Fruit fly (Drosophila melanogaster) whole organism, pupa: ENCODE results near the gene sob.

Experiments
- CG10348 ChIP-seq: fragments of 200-800 bp; sonication (Bioruptor generic); IDR thresholded peaks from 2 replicates; pipeline ENCODE4 v1.3.6; 2022; ENCODE audit warnings: missing biosample characterization, missing genetic modification characterization
- CG12605 ChIP-seq: fragments of 200-800 bp; sonication (Bioruptor generic); IDR thresholded peaks from 2 replicates; pipeline ENCODE4 v1.3.6; 2022; ENCODE audit warnings: missing biosample characterization, missing genetic modification characterization
- CG13204 ChIP-seq: fragments of 200-800 bp; sonication (Bioruptor generic); optimal IDR thresholded peaks from 2 replicates; lab custom pipeline; 2018; ENCODE audit warnings: missing biosample characterization, mild to moderate bottlenecking, missing genetic modification characterization, moderate library complexity
- CG14655 ChIP-seq: fragments of 200-800 bp; sonication (Bioruptor generic); optimal IDR thresholded peaks from 3 replicates; lab custom pipeline; 2017; ENCODE audit warnings: mild to moderate bottlenecking, missing biosample characterization, missing genetic modification reagents, missing genetic modification characterization
- CG15710 ChIP-seq: fragments of 200-800 bp; sonication (Bioruptor generic); optimal IDR thresholded peaks from 2 replicates; lab custom pipeline; 2018; ENCODE audit warnings: missing biosample characterization, mild to moderate bottlenecking, missing genetic modification characterization, moderate library complexity
- CG17806 ChIP-seq: fragments of 200-800 bp; sonication (Bioruptor generic); optimal IDR thresholded peaks from 2 replicates; lab custom pipeline; 2018; ENCODE audit warnings: missing biosample characterization, mild to moderate bottlenecking, missing genetic modification characterization, moderate library complexity
- CG32121 ChIP-seq: fragments of 200-800 bp; sonication (Bioruptor generic); IDR thresholded peaks from 2 replicates; pipeline ENCODE4 v1.3.6; 2022; ENCODE audit warnings: missing biosample characterization, missing genetic modification characterization
- CG34367 ChIP-seq: fragments of 200-800 bp; sonication (Bioruptor generic); optimal IDR thresholded peaks from 2 replicates; lab custom pipeline; 2018; ENCODE audit warnings: missing biosample characterization, mild to moderate bottlenecking, missing genetic modification characterization
- CG4496 ChIP-seq: fragments of 200-800 bp; sonication (Bioruptor generic); IDR thresholded peaks from 3 replicates; pipeline ENCODE4 v1.3.6; 2022; ENCODE audit warnings: missing biosample characterization, missing genetic modification characterization
- CG8159 ChIP-seq: fragments of 200-800 bp; sonication (Bioruptor generic); optimal IDR thresholded peaks from 3 replicates; lab custom pipeline; 2018; ENCODE audit warnings: missing biosample characterization, mild to moderate bottlenecking, missing genetic modification characterization, moderate library complexity
- CG8301 ChIP-seq: fragments of 200-800 bp; sonication (Bioruptor generic); optimal IDR thresholded peaks from 2 replicates; lab custom pipeline; 2018; ENCODE audit warnings: missing biosample characterization, mild to moderate bottlenecking, missing genetic modification characterization
- CG9948 ChIP-seq: fragments of 200-800 bp; sonication (Bioruptor generic); optimal IDR thresholded peaks from 2 replicates; lab custom pipeline; 2018; ENCODE audit warnings: missing biosample characterization, mild to moderate bottlenecking, missing genetic modification characterization, moderate library complexity
- D1 ChIP-seq: fragments of 200-800 bp; sonication (Bioruptor generic); optimal IDR thresholded peaks from 2 replicates; lab custom pipeline; 2018; ENCODE audit warnings: missing biosample characterization, mild to moderate bottlenecking, missing genetic modification characterization, moderate library complexity
- EcR ChIP-seq: fragments of 200-800 bp; sonication (Bioruptor generic); optimal IDR thresholded peaks from 3 replicates; lab custom pipeline; 2019; ENCODE audit warnings: missing biosample characterization, missing genetic modification characterization, mild to moderate bottlenecking, moderate library complexity, missing genetic modification reagents
- Ets98B ChIP-seq: fragments of 200-800 bp; sonication (Bioruptor generic); IDR thresholded peaks from 2 replicates; pipeline ENCODE4 v1.3.6; 2022; ENCODE audit warnings: missing biosample characterization, missing genetic modification characterization
- Pif1A ChIP-seq: fragments of 200-800 bp; sonication (Bioruptor generic); optimal IDR thresholded peaks from 3 replicates; lab custom pipeline; 2016; ENCODE audit warnings: missing biosample characterization, missing genetic modification characterization
- Pif1B ChIP-seq: fragments of 200-800 bp; sonication (Bioruptor generic); optimal IDR thresholded peaks from 3 replicates; lab custom pipeline; 2016; ENCODE audit warnings: missing biosample characterization, missing genetic modification characterization
- Snoo ChIP-seq: fragments of 200-800 bp; sonication (Bioruptor generic); optimal IDR thresholded peaks from 3 replicates; lab custom pipeline; 2017; ENCODE audit warnings: missing biosample characterization, mild to moderate bottlenecking, missing genetic modification characterization, inconsistent platforms
- fd96Ca ChIP-seq: fragments of 200-800 bp; sonication (Bioruptor generic); IDR thresholded peaks from 3 replicates; pipeline ENCODE4 v1.3.6; 2022; ENCODE audit warnings: missing biosample characterization, missing genetic modification characterization
- gl ChIP-seq: fragments of 200-800 bp; sonication (Bioruptor generic); optimal IDR thresholded peaks from 2 replicates; lab custom pipeline; 2018; ENCODE audit warnings: missing biosample characterization, mild to moderate bottlenecking, missing genetic modification characterization
- rn ChIP-seq: fragments of 200-800 bp; sonication (Bioruptor generic); IDR thresholded peaks from 2 replicates; pipeline ENCODE4 v1.3.6; 2022; ENCODE audit warnings: missing biosample characterization, missing genetic modification characterization

The sob gene

DNA sequence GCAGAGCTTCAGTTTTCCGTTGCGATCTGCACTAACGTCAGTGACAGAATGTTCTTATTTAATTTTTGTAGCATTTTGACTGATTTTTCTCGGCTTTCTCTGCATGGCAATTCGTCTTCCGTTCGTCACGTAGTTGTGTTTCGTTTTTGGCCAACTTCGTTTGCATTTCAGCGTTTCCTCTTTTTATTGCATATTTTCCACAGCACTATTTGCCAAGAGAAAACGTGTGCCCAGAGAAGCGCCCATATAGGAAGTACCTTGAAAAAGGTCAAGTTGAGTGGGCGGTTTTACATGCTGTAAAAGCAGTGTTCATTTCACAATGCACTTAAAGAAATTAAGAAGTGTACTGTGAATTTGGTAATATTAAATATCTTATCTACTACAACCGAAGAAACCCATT is 41.0 kb upstream of the sob start, which contains the start of gene CG15418:
TSS of gene CG15418 (minus strand) at position 101 of the 400 bp plus-strand sequence.
- TF ChIP-seq CG9948 (tag; lab: Kevin White, UChicago) = no peak
- TF ChIP-seq CG13204 (GFP tag; lab: Kevin White, UChicago) = no peak
- no peak for TF ChIP-seq EcR (GFP tag; lab: Kevin White, UChicago)
- TF ChIP-seq CG8159 = no peak
- TF ChIP-seq D1 (tag; lab: Kevin White, UChicago) = no peak
- TF ChIP-seq fd96Ca (GFP tag; lab: Robert Waterston, UW) = no peak
- no peak for TF ChIP-seq rn (GFP tag; lab: Robert Waterston, UW)
- TF ChIP-seq CG14655 (GFP tag; lab: Kevin White, UChicago) = no peak
- TF ChIP-seq Ets98B (GFP tag; lab: Robert Waterston, UW) = no peak
- no peak for TF ChIP-seq Snoo (tag; lab: Kevin White, UChicago)
- TF ChIP-seq CG32121 (GFP tag; lab: Robert Waterston, UW) = no peak
- TF ChIP-seq, all 21 proteins: peak for 0

DNA sequence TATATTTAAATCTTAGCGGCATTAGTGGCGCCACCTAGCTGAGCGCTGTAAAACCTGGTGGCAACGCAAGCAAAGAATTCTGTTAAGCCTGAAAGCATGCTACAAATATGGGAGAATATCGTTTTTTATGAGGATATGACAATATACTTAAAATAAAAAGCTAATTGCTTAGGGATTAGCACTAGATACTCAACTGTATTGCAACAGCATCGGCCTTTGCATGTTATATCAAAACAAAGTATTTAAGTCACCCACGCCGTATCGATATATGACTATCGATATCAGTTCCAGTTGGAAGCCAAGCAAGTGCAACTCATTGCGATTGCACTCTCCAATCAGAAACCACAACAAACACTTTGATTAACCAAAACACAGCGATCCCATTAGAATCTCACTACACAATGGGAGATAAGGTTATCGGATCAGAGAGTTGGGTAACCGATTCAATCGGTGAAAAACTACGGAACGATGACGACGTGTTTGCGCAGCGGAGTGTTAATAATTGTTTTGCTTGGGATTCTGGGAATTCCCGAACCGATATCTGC is 38.3 kb upstream of the sob start, which contains the start of gene Ugt36A1:
TSS of gene Ugt36A1 (plus strand) at position 280 of the 545 bp plus-strand sequence.
- TF ChIP-seq CG13204 (GFP tag; lab: Kevin White, UChicago) (no peak), CG14655 (GFP tag; lab: Kevin White, UChicago) (no peak), CG34367 (tag; lab: Kevin White, UChicago) (no peak), CG15710 (tag; lab: Kevin White, UChicago) (no peak), CG10348 (GFP tag; lab: Robert Waterston, UW) (no peak), Snoo (tag; lab: Kevin White, UChicago) (no peak), Pif1A (GFP tag; lab: Kevin White, UChicago) (no peak), D1 (tag; lab: Kevin White, UChicago) (no peak), CG4496 (no peak), CG12605 (GFP tag; lab: Robert Waterston, UW) (no peak), gl (tag; lab: Kevin White, UChicago) (no peak), CG17806 (tag; lab: Kevin White, UChicago) (no peak), CG32121 (GFP tag; lab: Robert Waterston, UW) (no peak), CG9948 (tag; lab: Kevin White, UChicago) (no peak), Pif1B (GFP tag; lab: Kevin White, UChicago) (no peak), fd96Ca (GFP tag; lab: Robert Waterston, UW) (no peak), Ets98B (GFP tag; lab: Robert Waterston, UW) (no peak), CG8301 (no peak), rn (GFP tag; lab: Robert Waterston, UW) (no peak)

DNA sequence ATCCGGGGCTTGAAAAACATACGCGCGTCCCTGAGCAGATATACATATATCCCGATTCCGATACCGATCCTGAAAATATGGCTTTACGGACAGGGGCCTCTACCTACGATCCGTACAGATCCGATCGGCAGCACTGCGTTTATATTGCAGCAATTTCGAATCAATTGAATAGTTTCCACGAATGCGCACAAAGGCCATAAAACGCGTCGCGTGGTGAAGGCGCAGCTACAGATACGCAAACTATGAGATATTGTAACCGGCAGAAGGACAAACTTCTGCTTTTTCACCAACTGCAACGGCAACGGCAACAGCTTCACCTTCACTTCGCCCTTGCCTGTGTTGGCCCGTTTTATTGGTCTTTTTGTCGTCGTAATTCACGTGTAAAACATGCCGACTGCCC is 34.6 kb upstream of the sob start:
- no peak for TF ChIP-seq Pif1B (GFP tag; lab: Kevin White, UChicago)
- no peak for TF ChIP-seq EcR (GFP tag; lab: Kevin White, UChicago)
- TF ChIP-seq CG17806 (tag; lab: Kevin White, UChicago) = no peak
- TF ChIP-seq D1 (tag; lab: Kevin White, UChicago) = no peak
- no peak for TF ChIP-seq CG9948 (tag; lab: Kevin White, UChicago)
- TF ChIP-seq CG8301 = no peak
- no peak for TF ChIP-seq CG34367 (tag; lab: Kevin White, UChicago)
- TF ChIP-seq CG15710 (tag; lab: Kevin White, UChicago) = no peak
- TF ChIP-seq fd96Ca (GFP tag; lab: Robert Waterston, UW) = no peak
- TF ChIP-seq CG10348 (GFP tag; lab: Robert Waterston, UW) = no peak
- no peak for TF ChIP-seq CG12605 (GFP tag; lab: Robert Waterston, UW)
- no peak for TF ChIP-seq CG32121 (GFP tag; lab: Robert Waterston, UW)
- TF ChIP-seq CG4496 = no peak
- no peak for TF ChIP-seq Ets98B (GFP tag; lab: Robert Waterston, UW)
- TF ChIP-seq Snoo (tag; lab: Kevin White, UChicago) = no peak
- TF ChIP-seq rn (GFP tag; lab: Robert Waterston, UW) = no peak
- no peak for TF ChIP-seq CG14655 (GFP tag; lab: Kevin White, UChicago)
- TF ChIP-seq Pif1A (GFP tag; lab: Kevin White, UChicago) = no peak
- TF ChIP-seq, all 21 proteins: peak for 0

DNA sequence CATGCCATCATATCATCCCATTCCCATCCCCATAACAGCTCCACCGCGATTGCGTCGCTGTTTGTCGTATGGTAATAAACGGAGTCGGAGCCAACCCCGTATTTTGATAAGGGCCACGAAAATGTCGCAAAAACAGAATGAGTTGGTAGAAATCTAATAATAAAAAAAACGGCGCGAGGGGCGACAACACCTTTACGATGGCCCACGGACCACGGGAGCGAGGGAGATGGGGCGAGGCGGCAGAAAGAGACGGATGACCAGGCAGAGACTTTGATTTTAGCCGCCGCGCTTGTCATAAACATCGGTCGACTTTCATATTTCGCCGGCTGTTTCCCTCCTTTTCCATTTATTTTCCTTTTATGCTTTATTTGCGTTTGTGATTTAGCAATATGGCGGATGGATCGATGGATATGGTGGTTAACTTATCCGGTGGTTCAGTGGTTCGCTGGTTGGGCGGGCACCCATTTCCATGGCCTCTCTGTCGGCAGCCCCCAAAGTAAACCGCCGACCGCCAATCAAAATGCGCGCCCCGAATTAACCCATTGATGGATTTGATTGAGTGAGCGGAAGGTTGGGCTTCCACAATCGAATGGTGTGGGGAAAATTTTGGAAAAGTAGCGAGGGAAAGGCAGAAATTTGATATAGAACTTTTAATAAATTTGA is 31.3 kb upstream of the sob start:
- TF ChIP-seq CG8159 = no peak
- TF ChIP-seq Ets98B (GFP tag; lab: Robert Waterston, UW) = no peak
- TF ChIP-seq D1 (tag; lab: Kevin White, UChicago) = no peak
- no peak for TF ChIP-seq CG12605 (GFP tag; lab: Robert Waterston, UW)
- TF ChIP-seq Snoo (tag; lab: Kevin White, UChicago) = no peak
- TF ChIP-seq fd96Ca (GFP tag; lab: Robert Waterston, UW) = no peak
- TF ChIP-seq CG13204 (GFP tag; lab: Kevin White, UChicago) = no peak
- no peak for TF ChIP-seq CG15710 (tag; lab: Kevin White, UChicago)
- no peak for TF ChIP-seq rn (GFP tag; lab: Robert Waterston, UW)
- no peak for TF ChIP-seq CG34367 (tag; lab: Kevin White, UChicago)
- no peak for TF ChIP-seq Pif1A (GFP tag; lab: Kevin White, UChicago)
- no peak for TF ChIP-seq CG17806 (tag; lab: Kevin White, UChicago)
- TF ChIP-seq CG9948 (tag; lab: Kevin White, UChicago) = no peak
- no peak for TF ChIP-seq CG32121 (GFP tag; lab: Robert Waterston, UW)
- no peak for TF ChIP-seq gl (tag; lab: Kevin White, UChicago)

DNA sequence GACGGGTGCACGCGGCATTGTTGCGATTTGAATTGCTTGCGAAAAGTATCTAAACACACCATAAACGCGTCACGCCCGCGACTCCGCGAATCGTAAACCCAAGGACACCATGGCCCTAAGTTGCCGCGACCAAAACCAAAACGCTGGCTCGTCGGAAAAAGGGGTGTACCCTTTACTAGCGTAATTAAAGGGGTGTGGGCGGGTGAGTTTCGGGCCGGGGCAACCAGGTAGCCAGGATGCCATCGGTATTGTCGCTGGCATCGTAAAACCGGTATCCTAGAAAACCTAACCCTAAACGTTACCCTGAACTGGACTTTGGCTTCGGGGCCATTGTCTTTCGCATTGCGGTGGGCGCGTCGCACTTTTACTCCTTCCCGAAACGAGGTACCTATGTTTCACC is 30.0 kb upstream of the sob start:
- TF ChIP-seq CG10348 (GFP tag; lab: Robert Waterston, UW) = no peak
- TF ChIP-seq Pif1B (GFP tag; lab: Kevin White, UChicago) = no peak
- TF ChIP-seq CG34367 (tag; lab: Kevin White, UChicago) = no peak
- TF ChIP-seq CG14655 (GFP tag; lab: Kevin White, UChicago) = no peak
- no peak for TF ChIP-seq CG17806 (tag; lab: Kevin White, UChicago)
- TF ChIP-seq Pif1A (GFP tag; lab: Kevin White, UChicago) = no peak
- no peak for TF ChIP-seq D1 (tag; lab: Kevin White, UChicago)
- TF ChIP-seq CG15710 (tag; lab: Kevin White, UChicago) = no peak
- no peak for TF ChIP-seq Ets98B (GFP tag; lab: Robert Waterston, UW)
- TF ChIP-seq EcR (GFP tag; lab: Kevin White, UChicago) = no peak
- no peak for TF ChIP-seq CG8301
- no peak for TF ChIP-seq CG12605 (GFP tag; lab: Robert Waterston, UW)
